Fruit fly (Drosophila melanogaster) whole organism, prepupa: ENCODE results near the gene CG16711.

Experiments used
- Blimp-1 ChIP-seq: fragments of 200-800 bp; sonication (Bioruptor generic); optimal IDR thresholded peaks from 3 replicates; lab custom pipeline; 2017; ENCODE audit warnings: missing biosample characterization, missing genetic modification characterization, mild to moderate bottlenecking, moderate library complexity, missing genetic modification reagents
- CG10669 ChIP-seq: fragments of 200-800 bp; sonication (Bioruptor generic); optimal IDR thresholded peaks from 3 replicates; lab custom pipeline; 2018; ENCODE audit warnings: missing biosample characterization, mild to moderate bottlenecking, missing genetic modification characterization, moderate library complexity
- CG11762 ChIP-seq: fragments of 200-800 bp; sonication (Bioruptor generic); optimal IDR thresholded peaks from 3 replicates; lab custom pipeline; 2016; ENCODE audit warnings: missing biosample characterization, missing genetic modification characterization; ENCODE audit not compliant: insufficient read depth
- CG11902 ChIP-seq: fragments of 200-800 bp; sonication (Bioruptor generic); optimal IDR thresholded peaks from 3 replicates; lab custom pipeline; 2016; ENCODE audit warnings: missing biosample characterization, missing genetic modification characterization
- CG15336 ChIP-seq: fragments of 200-800 bp; sonication (Bioruptor generic); IDR thresholded peaks from 2 replicates; pipeline ENCODE4 v1.3.6; 2022; ENCODE audit warnings: missing biosample characterization, missing genetic modification characterization
- CG1621 ChIP-seq: fragments of 200-800 bp; sonication (Bioruptor generic); optimal IDR thresholded peaks from 3 replicates; lab custom pipeline; 2018; ENCODE audit warnings: missing biosample characterization, mild to moderate bottlenecking, missing genetic modification characterization
- CG16779 ChIP-seq: fragments of 200-800 bp; sonication (Bioruptor generic); optimal IDR thresholded peaks from 3 replicates; lab custom pipeline; 2017; ENCODE audit warnings: missing biosample characterization, mild to moderate bottlenecking, missing genetic modification characterization
- CG3032 ChIP-seq: fragments of 200-800 bp; optimal IDR thresholded peaks from 2 replicates; lab custom pipeline; 2019; ENCODE audit warnings: missing biosample characterization, mild to moderate bottlenecking, missing genetic modification characterization, moderate library complexity
- CG31627 ChIP-seq: fragments of 200-800 bp; sonication (Bioruptor generic); optimal IDR thresholded peaks from 3 replicates; lab custom pipeline; 2016; ENCODE audit warnings: missing biosample characterization, missing genetic modification characterization
- CG32006 ChIP-seq: fragments of 200-800 bp; sonication (Bioruptor generic); optimal IDR thresholded peaks from 3 replicates; lab custom pipeline; 2017; ENCODE audit warnings: missing biosample characterization, mild to moderate bottlenecking, missing genetic modification characterization
- CG34406 ChIP-seq: fragments of 200-800 bp; sonication (Bioruptor generic); optimal IDR thresholded peaks from 3 replicates; lab custom pipeline; 2016; ENCODE audit warnings: missing biosample characterization, missing genetic modification characterization
- CG4318 ChIP-seq: fragments of 200-800 bp; sonication (Bioruptor generic); optimal IDR thresholded peaks from 3 replicates; lab custom pipeline; 2017; ENCODE audit warnings: missing biosample characterization, mild to moderate bottlenecking, missing genetic modification characterization
- CG6163 ChIP-seq: fragments of 200-800 bp; sonication (Bioruptor generic); IDR thresholded peaks from 3 replicates; pipeline ENCODE4 v1.3.6; 2022; ENCODE audit warnings: missing biosample characterization, missing genetic modification characterization
- CG6276 ChIP-seq: fragments of 200-800 bp; sonication (Bioruptor generic); optimal IDR thresholded peaks from 2 replicates; lab custom pipeline; 2017; ENCODE audit warnings: missing biosample characterization, mild to moderate bottlenecking, missing genetic modification characterization
- CG6792 ChIP-seq: fragments of 200-800 bp; sonication (Bioruptor generic); optimal IDR thresholded peaks from 3 replicates; lab custom pipeline; 2016; ENCODE audit warnings: missing biosample characterization, missing genetic modification characterization
- CG6808 ChIP-seq: fragments of 200-800 bp; sonication (Bioruptor generic); optimal IDR thresholded peaks from 3 replicates; lab custom pipeline; 2017; ENCODE audit warnings: missing biosample characterization, missing genetic modification characterization, mild to moderate bottlenecking, moderate library complexity, missing genetic modification reagents
- CG8119 ChIP-seq: fragments of 200-800 bp; sonication (Bioruptor generic); IDR thresholded peaks from 3 replicates; pipeline ENCODE4 v1.3.6; 2022; ENCODE audit warnings: missing biosample characterization, missing genetic modification characterization
- CG8632 ChIP-seq: fragments of 200-800 bp; sonication (Bioruptor generic); optimal IDR thresholded peaks from 3 replicates; lab custom pipeline; 2016; ENCODE audit warnings: missing biosample characterization, missing genetic modification characterization
- Eip75B ChIP-seq: fragments of 200-800 bp; sonication (Bioruptor generic); optimal IDR thresholded peaks from 3 replicates; lab custom pipeline; 2016; ENCODE audit warnings: missing biosample characterization, missing genetic modification characterization
- Eip93F ChIP-seq: fragments of 200-800 bp; sonication (Bioruptor generic); optimal IDR thresholded peaks from 2 replicates; lab custom pipeline; 2016; ENCODE audit warnings: missing biosample characterization, mild to moderate bottlenecking, missing genetic modification characterization
- Ets21C ChIP-seq: fragments of 200-800 bp; sonication (Bioruptor generic); optimal IDR thresholded peaks from 3 replicates; lab custom pipeline; 2016; ENCODE audit warnings: missing biosample characterization, missing genetic modification characterization
- Ets96B ChIP-seq: fragments of 200-800 bp; optimal IDR thresholded peaks from 2 replicates; lab custom pipeline; 2019; ENCODE audit warnings: missing biosample characterization, mild to moderate bottlenecking, missing genetic modification characterization, moderate library complexity
- Gug ChIP-seq: fragments of 200-800 bp; sonication (Bioruptor generic); IDR thresholded peaks from 2 replicates; pipeline ENCODE4 v1.3.6; 2022; ENCODE audit warnings: missing biosample characterization, missing genetic modification characterization
- Hr38 ChIP-seq: sonication (Bioruptor generic); optimal IDR thresholded peaks from 2 replicates; lab custom pipeline; 2016; ENCODE audit warnings: missing biosample characterization, missing genetic modification characterization
- Hr39 ChIP-seq: fragments of 200-800 bp; sonication (Bioruptor generic); optimal IDR thresholded peaks from 2 replicates; lab custom pipeline; 2016; ENCODE audit warnings: missing biosample characterization, missing genetic modification characterization
- Hr4 ChIP-seq: fragments of 200-800 bp; sonication (Bioruptor generic); optimal IDR thresholded peaks from 3 replicates; lab custom pipeline; 2016; ENCODE audit warnings: missing biosample characterization, missing genetic modification characterization
- Lpt ChIP-seq: fragments of 200-800 bp; sonication (Bioruptor generic); optimal IDR thresholded peaks from 3 replicates; lab custom pipeline; 2016; ENCODE audit warnings: missing biosample characterization, missing genetic modification characterization
- OdsH ChIP-seq: fragments of 200-800 bp; sonication (Bioruptor generic); optimal IDR thresholded peaks from 3 replicates; lab custom pipeline; 2016; ENCODE audit warnings: missing biosample characterization, missing genetic modification characterization
- Smox ChIP-seq: fragments of 200-800 bp; sonication (Bioruptor generic); optimal IDR thresholded peaks from 3 replicates; lab custom pipeline; 2016; ENCODE audit warnings: missing biosample characterization, missing genetic modification characterization
- Sox14 ChIP-seq: fragments of 200-800 bp; sonication (Bioruptor generic); optimal IDR thresholded peaks from 3 replicates; lab custom pipeline; 2016; ENCODE audit warnings: missing biosample characterization, missing genetic modification characterization
- Sox15 ChIP-seq: fragments of 200-800 bp; sonication (Bioruptor generic); optimal IDR thresholded peaks from 3 replicates; lab custom pipeline; 2016; ENCODE audit warnings: missing biosample characterization, missing genetic modification characterization
- achi ChIP-seq: fragments of 200-800 bp; sonication (Bioruptor generic); optimal IDR thresholded peaks from 3 replicates; lab custom pipeline; 2016; ENCODE audit warnings: missing biosample characterization, missing genetic modification characterization
- acj6 ChIP-seq: fragments of 200-800 bp; sonication (Bioruptor generic); optimal IDR thresholded peaks from 3 replicates; lab custom pipeline; 2016; ENCODE audit warnings: missing biosample characterization, missing genetic modification characterization
- cyc ChIP-seq: fragments of 200-800 bp; sonication (Bioruptor generic); optimal IDR thresholded peaks from 3 replicates; lab custom pipeline; 2016; ENCODE audit warnings: missing biosample characterization, missing genetic modification characterization
- dac ChIP-seq: fragments of 200-800 bp; sonication (Bioruptor generic); optimal IDR thresholded peaks from 2 replicates; lab custom pipeline; 2017; ENCODE audit warnings: missing biosample characterization, mild to moderate bottlenecking, missing genetic modification characterization
- dsx ChIP-seq: fragments of 200-800 bp; optimal IDR thresholded peaks from 3 replicates; lab custom pipeline; 2019; ENCODE audit warnings: missing biosample characterization, mild to moderate bottlenecking, missing genetic modification characterization, moderate library complexity; ENCODE audit not compliant: poor library complexity, severe bottlenecking
- eg ChIP-seq: fragments of 200-800 bp; sonication (Bioruptor generic); IDR thresholded peaks from 3 replicates; pipeline ENCODE4 v1.3.6; 2022; ENCODE audit warnings: missing biosample characterization, missing genetic modification characterization
- fd59A ChIP-seq: fragments of 200-800 bp; sonication (Bioruptor generic); optimal IDR thresholded peaks from 2 replicates; lab custom pipeline; 2017; ENCODE audit warnings: missing biosample characterization, mild to moderate bottlenecking, missing genetic modification characterization, missing genetic modification reagents
- fd85E ChIP-seq: fragments of 200-800 bp; sonication (Bioruptor generic); optimal IDR thresholded peaks from 3 replicates; lab custom pipeline; 2016; ENCODE audit warnings: missing biosample characterization, missing genetic modification characterization
- fkh ChIP-seq: fragments of 200-800 bp; sonication (Bioruptor generic); optimal IDR thresholded peaks from 3 replicates; lab custom pipeline; 2017; ENCODE audit warnings: missing biosample characterization, mild to moderate bottlenecking, missing genetic modification characterization, moderate library complexity
- pdm3 ChIP-seq: fragments of 200-800 bp; sonication (Bioruptor generic); optimal IDR thresholded peaks from 3 replicates; lab custom pipeline; 2016; ENCODE audit warnings: missing biosample characterization, missing genetic modification characterization
- salr ChIP-seq, 2 experiments: fragments of 200-800 bp; sonication (Bioruptor generic); optimal IDR thresholded peaks; 3 replicates each; lab custom pipeline; 2016 to 2018; ENCODE audit warnings: missing biosample characterization in 2 of 2, missing genetic modification characterization in 2 of 2, mild to moderate bottlenecking in 1 of 2
- spab ChIP-seq: fragments of 200-800 bp; sonication (Bioruptor generic); optimal IDR thresholded peaks from 2 replicates; lab custom pipeline; 2017; ENCODE audit warnings: missing biosample characterization, mild to moderate bottlenecking, missing genetic modification characterization, missing genetic modification reagents
- ss ChIP-seq, 2 experiments: fragments of 200-800 bp; sonication (Bioruptor generic); optimal IDR thresholded peaks; 2 replicates in 1 of 2; 3 replicates in 1 of 2; lab custom pipeline; 2017 to 2018; ENCODE audit warnings: mild to moderate bottlenecking in 2 of 2, missing biosample characterization in 2 of 2, missing genetic modification characterization in 2 of 2, moderate library complexity in 1 of 2
- svp ChIP-seq: fragments of 200-800 bp; sonication (Bioruptor generic); peaks from one replicate; lab custom pipeline; 2016; ENCODE audit warnings: missing biosample characterization, missing genetic modification characterization
- topi ChIP-seq: fragments of 200-800 bp; sonication (Bioruptor generic); optimal IDR thresholded peaks from 3 replicates; lab custom pipeline; 2016; ENCODE audit warnings: missing biosample characterization, missing genetic modification characterization

Gene CG16711

DNA sequence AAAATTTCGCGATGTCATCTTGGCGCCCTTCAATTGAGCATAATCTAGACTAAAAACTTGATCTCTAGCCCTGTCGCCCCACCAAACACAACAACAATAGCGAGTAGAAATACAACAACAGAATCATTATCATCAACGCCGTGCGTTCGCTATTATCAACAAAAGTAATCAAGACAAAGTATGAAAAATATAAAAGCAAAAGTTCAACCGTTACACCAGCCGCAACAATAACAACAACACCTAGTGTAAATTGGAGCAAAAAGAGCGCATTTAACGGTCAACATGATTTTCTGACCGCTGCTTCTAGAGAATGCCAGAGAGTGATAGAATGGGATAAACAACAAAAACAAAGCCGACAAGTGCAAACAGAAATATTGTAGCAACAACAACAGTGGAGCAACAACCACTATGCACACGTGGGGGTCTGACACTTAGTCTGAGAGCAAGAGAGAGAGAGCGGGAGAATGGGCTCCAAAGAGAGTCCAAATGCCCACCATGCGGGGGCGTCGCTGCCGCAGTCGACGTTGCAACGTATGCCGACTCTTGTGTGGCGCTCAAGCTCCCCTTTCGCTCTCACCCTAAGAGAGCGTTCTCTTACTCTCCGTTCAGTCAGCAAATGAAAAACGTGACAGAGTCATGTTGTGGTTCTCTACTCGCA, 11.8 kb upstream of the CG16711 start:
- TF ChIP-seq fkh (GFP tag; lab: Kevin White, UChicago) (peak; percentile 84), Hr4 (GFP tag; lab: Kevin White, UChicago) (no peak), salr (GFP tag; optimal IDR thresholded peaks at IDR 0.05; lab: Kevin White, UChicago) (no peak), Smox (GFP tag; lab: Kevin White, UChicago) (no peak), topi (GFP tag; lab: Kevin White, UChicago) (no peak), acj6 (GFP tag; lab: Kevin White, UChicago) (no peak), dac (GFP tag; lab: Kevin White, UChicago) (no peak), spab (GFP tag; lab: Kevin White, UChicago) (no peak), ss (GFP tag; optimal IDR thresholded peaks at IDR 0.05; lab: Kevin White, UChicago) (no peak), Eip75B (GFP tag; lab: Kevin White, UChicago) (no peak), cyc (GFP tag; lab: Kevin White, UChicago) (no peak), Ets21C (GFP tag; lab: Kevin White, UChicago) (no peak), Sox14 (GFP tag; lab: Kevin White, UChicago) (no peak), achi (no peak), CG6808 (GFP tag; lab: Kevin White, UChicago) (no peak), CG6163 (GFP tag; lab: Robert Waterston, UW) (peak; percentile 7; the same call in 1 of the 3 replicates), CG6276 (GFP tag; lab: Kevin White, UChicago) (no peak), Blimp-1 (GFP tag; lab: Kevin White, UChicago) (no peak), Hr39 (GFP tag; lab: Kevin White, UChicago) (no peak), fd59A (GFP tag; lab: Kevin White, UChicago) (no peak), pdm3 (no peak), dsx (GFP tag; lab: Kevin White, UChicago) (peak; percentile 46), CG32006 (no peak), CG16779 (no peak), CG8119 (GFP tag; lab: Robert Waterston, UW) (no peak), CG11902 (GFP tag; lab: Kevin White, UChicago) (no peak), CG31627 (no peak), CG34406 (no peak), Eip93F (no peak), Ets96B (tag; lab: Kevin White, UChicago) (no peak), CG10669 (no peak), svp (GFP tag; lab: Kevin White, UChicago) (peak; percentile 84)

DNA sequence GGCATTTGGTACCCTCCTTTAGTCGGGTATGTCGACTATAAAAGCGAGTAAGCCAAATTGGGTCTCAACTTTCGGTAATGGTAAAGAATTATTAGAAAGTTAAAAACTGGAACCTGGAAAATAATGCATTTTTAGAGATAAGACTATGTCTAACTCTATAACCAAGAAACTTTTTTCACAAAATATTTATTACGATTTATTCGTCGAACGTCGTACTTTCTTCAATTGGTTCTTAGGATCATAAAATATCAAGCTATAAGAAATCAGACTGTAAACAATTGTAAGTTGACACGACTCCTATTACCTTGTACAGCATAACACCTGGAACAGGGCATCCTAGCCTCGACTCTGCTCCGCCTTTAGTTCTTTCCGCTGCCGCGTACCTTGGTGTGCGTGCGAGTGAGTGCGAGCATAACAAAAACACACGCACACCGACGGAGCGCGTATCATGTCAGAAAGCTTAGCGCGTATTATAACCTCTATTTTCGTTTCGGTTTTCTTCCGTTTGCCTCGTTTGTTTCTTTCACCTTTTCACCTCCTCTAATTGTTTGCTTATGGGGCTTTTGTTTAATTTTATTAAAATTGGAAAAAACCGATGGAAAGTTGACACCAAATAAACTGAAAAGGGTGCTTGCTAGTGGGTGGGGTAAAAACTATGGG, 11.1 kb upstream of the CG16711 start:
- peak; percentile 96 for TF ChIP-seq Hr4 (GFP tag; lab: Kevin White, UChicago)
- peak; percentile 94 for TF ChIP-seq CG34406
- peak; percentile 93 for TF ChIP-seq CG6276 (GFP tag; lab: Kevin White, UChicago)
- peak; percentile 93 for TF ChIP-seq CG11902 (GFP tag; lab: Kevin White, UChicago)
- peak; percentile 64 for TF ChIP-seq fd85E
- peak; percentile 96 for TF ChIP-seq CG4318 (GFP tag; lab: Kevin White, UChicago)
- peak; percentile 98 for TF ChIP-seq CG32006
- TF ChIP-seq Lpt, result peak; percentile 91
- peak; percentile 76 to 97 for TF ChIP-seq salr (GFP tag; optimal IDR thresholded peaks at IDR 0.05; lab: Kevin White, UChicago)
- TF ChIP-seq ss (GFP tag; optimal IDR thresholded peaks at IDR 0.05; lab: Kevin White, UChicago), result peak; percentile 88 to 94
- peak; percentile 33 for TF ChIP-seq Hr38 (GFP tag; lab: Kevin White, UChicago)
- TF ChIP-seq achi, result peak; percentile 94
- TF ChIP-seq CG11762 (GFP tag; lab: Kevin White, UChicago), result peak; percentile 92
- peak; percentile 80; the same call in 1 of the 2 replicates for TF ChIP-seq Gug (GFP tag; lab: Robert Waterston, UW)
- TF ChIP-seq dac (GFP tag; lab: Kevin White, UChicago), result peak; percentile 92
- TF ChIP-seq Ets21C (GFP tag; lab: Kevin White, UChicago), result peak; percentile 95
- TF ChIP-seq CG15336, result peak; percentile 83
- TF ChIP-seq Eip75B (GFP tag; lab: Kevin White, UChicago), result peak; percentile 97
- TF ChIP-seq eg (GFP tag; lab: Robert Waterston, UW), result peak; percentile 83; the same call in 2 of the 3 replicates
- peak; percentile 96 for TF ChIP-seq OdsH (GFP tag; lab: Kevin White, UChicago)
- TF ChIP-seq cyc (GFP tag; lab: Kevin White, UChicago), result peak; percentile 96
- TF ChIP-seq CG8632 (GFP tag; lab: Kevin White, UChicago), result peak; percentile 94
- TF ChIP-seq CG3032 (tag; lab: Kevin White, UChicago), result peak; percentile 93
- TF ChIP-seq Sox15 (GFP tag; lab: Kevin White, UChicago), result peak; percentile 95
- TF ChIP-seq CG16779, result peak; percentile 80
- TF ChIP-seq CG6792, result peak; percentile 96
- TF ChIP-seq CG6808 (GFP tag; lab: Kevin White, UChicago), result peak; percentile 95
- peak; percentile 78 for TF ChIP-seq CG1621 (tag; lab: Kevin White, UChicago)
